Fruit fly (Drosophila melanogaster) whole organism, embryonic: Measurements from ENCODE around the gene NELF-B.
A peak's percentile ranks its signal among the peaks of the same experiment; 100 is the strongest.

Experiments
- Adf1 ChIP-seq: fragments of 200-800 bp; sonication (Bioruptor generic); IDR thresholded peaks from 2 replicates; pipeline ENCODE4 v1.3.6; 2022; ENCODE audit warnings: missing biosample characterization, missing genetic modification characterization
- Asciz ChIP-seq: fragments of 200-800 bp; sonication (Bioruptor generic); optimal IDR thresholded peaks from 2 replicates; lab custom pipeline; 2017; ENCODE audit warnings: missing biosample characterization, mild to moderate bottlenecking, missing genetic modification characterization, missing genetic modification reagents
- Atf6 ChIP-seq: fragments of 200-800 bp; sonication (Bioruptor generic); IDR thresholded peaks from 2 replicates; pipeline ENCODE4 v1.3.6; 2022; ENCODE audit warnings: missing biosample characterization, missing genetic modification characterization
- Bdp1 ChIP-seq: fragments of 200-800 bp; sonication (Bioruptor generic); optimal IDR thresholded peaks from 3 replicates; lab custom pipeline; 2016; ENCODE audit warnings: missing biosample characterization, missing genetic modification characterization
- Bteb2 ChIP-seq: fragments of 200-800 bp; sonication (Bioruptor generic); optimal IDR thresholded peaks from 2 replicates; lab custom pipeline; 2016; ENCODE audit warnings: missing biosample characterization, missing genetic modification characterization
- CG10366 ChIP-seq: fragments of 200-800 bp; sonication (Bioruptor generic); IDR thresholded peaks from 2 replicates; pipeline ENCODE4 v1.3.6; 2022; ENCODE audit warnings: missing biosample characterization, missing genetic modification characterization
- CG10462 ChIP-seq: fragments of 200-800 bp; sonication (Bioruptor generic); optimal IDR thresholded peaks from 2 replicates; lab custom pipeline; 2016; ENCODE audit warnings: missing biosample characterization, missing genetic modification characterization
- CG10979 ChIP-seq: fragments of 200-800 bp; sonication (Bioruptor generic); optimal IDR thresholded peaks from 2 replicates; lab custom pipeline; 2018; ENCODE audit warnings: missing biosample characterization, mild to moderate bottlenecking, missing genetic modification characterization, moderate library complexity
- CG12659 ChIP-seq: fragments of 200-800 bp; sonication (Bioruptor generic); optimal IDR thresholded peaks from 3 replicates; lab custom pipeline; 2017; ENCODE audit warnings: mild to moderate bottlenecking, missing biosample characterization, missing genetic modification reagents, missing genetic modification characterization
- CG14014 ChIP-seq: fragments of 200-800 bp; sonication (Bioruptor generic); IDR thresholded peaks from 2 replicates; pipeline ENCODE4 v1.3.6; 2022; ENCODE audit warnings: missing biosample characterization, missing genetic modification characterization
- CG15073 ChIP-seq: fragments of 200-800 bp; sonication (Bioruptor generic); optimal IDR thresholded peaks from 2 replicates; lab custom pipeline; 2016; ENCODE audit warnings: missing biosample characterization, missing genetic modification characterization
- CG15269 ChIP-seq: fragments of 200-800 bp; sonication (Bioruptor generic); optimal IDR thresholded peaks from 2 replicates; lab custom pipeline; 2018; ENCODE audit warnings: missing biosample characterization, mild to moderate bottlenecking, missing genetic modification characterization, moderate library complexity
- CG15696 ChIP-seq: fragments of 200-800 bp; sonication (Bioruptor generic); optimal IDR thresholded peaks from 2 replicates; lab custom pipeline; 2019; ENCODE audit warnings: missing biosample characterization, mild to moderate bottlenecking, missing genetic modification characterization, moderate library complexity
- CG1603 ChIP-seq: fragments of 200-800 bp; sonication (Bioruptor generic); optimal IDR thresholded peaks from 2 replicates; lab custom pipeline; 2019; ENCODE audit warnings: missing biosample characterization, mild to moderate bottlenecking, missing genetic modification characterization, moderate library complexity
- CG1832 ChIP-seq: fragments of 200-800 bp; sonication (Bioruptor generic); optimal IDR thresholded peaks from 2 replicates; lab custom pipeline; 2017; ENCODE audit warnings: missing biosample characterization, mild to moderate bottlenecking, missing genetic modification characterization, inconsistent platforms
- CG18764 ChIP-seq: fragments of 200-800 bp; sonication (Bioruptor generic); optimal IDR thresholded peaks from 3 replicates; lab custom pipeline; 2016; ENCODE audit warnings: missing biosample characterization, missing genetic modification characterization
- CG31365 ChIP-seq: fragments of 200-800 bp; sonication (Bioruptor generic); optimal IDR thresholded peaks from 2 replicates; lab custom pipeline; 2018; ENCODE audit warnings: missing biosample characterization, mild to moderate bottlenecking, missing genetic modification characterization
- CG33557 ChIP-seq: fragments of 200-800 bp; sonication (Bioruptor generic); optimal IDR thresholded peaks from 2 replicates; lab custom pipeline; 2019; ENCODE audit warnings: missing biosample characterization, mild to moderate bottlenecking, missing genetic modification characterization, moderate library complexity
- CG34376 ChIP-seq: fragments of 200-800 bp; sonication (Bioruptor generic); optimal IDR thresholded peaks from 2 replicates; lab custom pipeline; 2018; ENCODE audit warnings: missing biosample characterization, mild to moderate bottlenecking, missing genetic modification characterization
- CG4360 ChIP-seq: fragments of 200-800 bp; sonication (Bioruptor generic); IDR thresholded peaks from 2 replicates; pipeline ENCODE4 v1.3.6; 2022; ENCODE audit warnings: missing biosample characterization, missing genetic modification characterization
- CG4730 ChIP-seq: fragments of 200-800 bp; sonication (Bioruptor generic); IDR thresholded peaks from 2 replicates; pipeline ENCODE4 v1.3.6; 2022; ENCODE audit warnings: missing biosample characterization, missing genetic modification characterization
- CG5953 ChIP-seq: fragments of 200-800 bp; sonication (Bioruptor generic); IDR thresholded peaks from 2 replicates; pipeline ENCODE4 v1.3.6; 2022; ENCODE audit warnings: missing biosample characterization, missing genetic modification characterization
- Drgx ChIP-seq: fragments of 200-800 bp; sonication (Bioruptor generic); IDR thresholded peaks from 2 replicates; pipeline ENCODE4 v1.3.6; 2022; ENCODE audit warnings: missing biosample characterization, missing genetic modification characterization
- Eip74EF ChIP-seq, 2 experiments: fragments of 200-800 bp in 1 of 2; fragments of >200 bp in 1 of 2; sonication (Bioruptor generic) in 1 of 2; optimal IDR thresholded peaks; 2 replicates each; lab custom pipeline; 2017 to 2019; ENCODE audit warnings: missing biosample characterization in 2 of 2, missing genetic modification characterization in 2 of 2, mild to moderate bottlenecking in 1 of 2, moderate library complexity in 1 of 2
- HmgZ ChIP-seq: fragments of 200-800 bp; sonication (Bioruptor generic); optimal IDR thresholded peaks from 2 replicates; lab custom pipeline; 2018; ENCODE audit warnings: missing biosample characterization, mild to moderate bottlenecking, missing genetic modification characterization
- MBD-R2 ChIP-seq: fragments of 200-800 bp; sonication (Bioruptor generic); IDR thresholded peaks from 2 replicates; pipeline ENCODE4 v1.3.6; 2022; ENCODE audit warnings: missing biosample characterization, missing genetic modification characterization
- Mes4 ChIP-seq: fragments of 200-800 bp; sonication (Bioruptor generic); optimal IDR thresholded peaks from 2 replicates; lab custom pipeline; 2016; ENCODE audit warnings: missing biosample characterization, missing genetic modification characterization
- ab ChIP-seq: fragments of 200-800 bp; sonication (Bioruptor generic); optimal IDR thresholded peaks from 2 replicates; lab custom pipeline; 2016; ENCODE audit warnings: missing biosample characterization, missing genetic modification characterization
- aop ChIP-seq: fragments of 200-800 bp; sonication (Bioruptor generic); IDR thresholded peaks from 2 replicates; pipeline ENCODE4 v1.3.6; 2022; ENCODE audit warnings: missing biosample characterization, missing genetic modification characterization
- btn ChIP-seq: fragments of 200-800 bp; sonication (Bioruptor generic); optimal IDR thresholded peaks from 2 replicates; lab custom pipeline; 2016; ENCODE audit warnings: missing biosample characterization, missing genetic modification characterization
- cad ChIP-seq: fragments of >200 bp; optimal IDR thresholded peaks from 2 replicates; lab custom pipeline; 2017; ENCODE audit warnings: missing biosample characterization, missing genetic modification characterization
- cas ChIP-seq: fragments of 200-800 bp; sonication (Bioruptor generic); IDR thresholded peaks from 2 replicates; pipeline ENCODE4 v1.3.6; 2022; ENCODE audit warnings: missing biosample characterization, missing genetic modification characterization
- chm ChIP-seq: fragments of 200-800 bp; sonication (Bioruptor generic); IDR thresholded peaks from 2 replicates; pipeline ENCODE4 v1.3.6; 2022; ENCODE audit warnings: missing biosample characterization, missing genetic modification characterization
- dan ChIP-seq: fragments of 200-800 bp; sonication (Bioruptor generic); IDR thresholded peaks from 2 replicates; pipeline ENCODE4 v1.3.6; 2022; ENCODE audit warnings: missing biosample characterization, missing genetic modification characterization
- dpn ChIP-seq, 2 experiments: fragments of 200-800 bp; sonication (Bioruptor generic); optimal IDR thresholded peaks; 3 replicates each; lab custom pipeline; 2016; ENCODE audit warnings: missing biosample characterization in 2 of 2, missing genetic modification characterization in 2 of 2
- fu2 ChIP-seq: fragments of 200-800 bp; sonication (Bioruptor generic); optimal IDR thresholded peaks from 2 replicates; lab custom pipeline; 2016; ENCODE audit warnings: missing biosample characterization, missing genetic modification characterization
- gfzf ChIP-seq: fragments of 200-800 bp; sonication (Bioruptor generic); optimal IDR thresholded peaks from 2 replicates; lab custom pipeline; 2016; ENCODE audit warnings: missing biosample characterization, mild to moderate bottlenecking, missing genetic modification characterization, moderate library complexity
- hth ChIP-seq: fragments of >200 bp; optimal IDR thresholded peaks from 2 replicates; lab custom pipeline; 2017; ENCODE audit warnings: inconsistent platforms
- kah ChIP-seq: fragments of 200-800 bp; sonication (Bioruptor generic); optimal IDR thresholded peaks from 2 replicates; lab custom pipeline; 2018; ENCODE audit warnings: missing biosample characterization, mild to moderate bottlenecking, missing genetic modification characterization
- lmd ChIP-seq: fragments of 200-800 bp; sonication (Bioruptor generic); IDR thresholded peaks from 2 replicates; pipeline ENCODE4 v1.3.6; 2022; ENCODE audit warnings: missing biosample characterization, missing genetic modification characterization
- maf-S ChIP-seq: fragments of 200-800 bp; sonication (Bioruptor generic); optimal IDR thresholded peaks from 2 replicates; lab custom pipeline; 2016; ENCODE audit warnings: missing biosample characterization, missing genetic modification characterization
- prd ChIP-seq, 3 experiments: fragments of >200 bp in 2 of 3; fragments of 200-800 bp in 1 of 3; sonication (Bioruptor generic) in 1 of 3; optimal IDR thresholded peaks in 2 of 3; IDR thresholded peaks in 1 of 3; 2 replicates in 2 of 3; 3 replicates in 1 of 3; pipeline versions ENCODE4 v1.3.6 to Lab custom; 2017 to 2022; ENCODE audit warnings: missing biosample characterization in 1 of 3, missing genetic modification characterization in 1 of 3
- psq ChIP-seq: fragments of 200-800 bp; sonication (Bioruptor generic); optimal IDR thresholded peaks from 2 replicates; lab custom pipeline; 2017; ENCODE audit warnings: missing biosample characterization, missing genetic modification characterization
- scrt ChIP-seq: fragments of 200-800 bp; sonication (Bioruptor generic); optimal IDR thresholded peaks from 2 replicates; lab custom pipeline; 2018; ENCODE audit warnings: missing biosample characterization, mild to moderate bottlenecking, missing genetic modification characterization, moderate library complexity
- slou ChIP-seq: fragments of 200-800 bp; sonication (Bioruptor generic); optimal IDR thresholded peaks from 3 replicates; lab custom pipeline; 2016; ENCODE audit warnings: missing biosample characterization, missing genetic modification characterization
- sob ChIP-seq: fragments of 200-800 bp; sonication (Bioruptor generic); IDR thresholded peaks from 2 replicates; pipeline ENCODE4 v1.3.6; 2022; ENCODE audit warnings: missing biosample characterization, missing genetic modification characterization
- sr ChIP-seq: fragments of 200-800 bp; sonication (Bioruptor generic); IDR thresholded peaks from 3 replicates; pipeline ENCODE4 v1.3.6; 2022; ENCODE audit warnings: missing biosample characterization, missing genetic modification characterization
- ssp ChIP-seq: fragments of 200-800 bp; sonication (Bioruptor generic); IDR thresholded peaks from 2 replicates; pipeline ENCODE4 v1.3.6; 2022; ENCODE audit warnings: missing biosample characterization, missing genetic modification characterization
- toy ChIP-seq: fragments of 200-800 bp; sonication (Bioruptor generic); IDR thresholded peaks from 2 replicates; pipeline ENCODE4 v1.3.6; 2022; ENCODE audit warnings: missing biosample characterization, missing genetic modification characterization
- z ChIP-seq: fragments of 200-800 bp; sonication (Bioruptor generic); IDR thresholded peaks from 3 replicates; pipeline ENCODE4 v1.3.6; 2022; ENCODE audit warnings: missing biosample characterization, missing genetic modification characterization
- zen ChIP-seq: fragments of 200-800 bp; sonication (Bioruptor generic); optimal IDR thresholded peaks from 3 replicates; lab custom pipeline; 2018; ENCODE audit warnings: missing biosample characterization, mild to moderate bottlenecking, missing genetic modification characterization, moderate library complexity

Gene NELF-B

dm6 chrX:7710439-7711154, 17.6 kb downstream of the NELF-B start (continued):
- no peak for TF ChIP-seq Bdp1
- TF ChIP-seq scrt (GFP tag; lab: Kevin White, UChicago), result no peak
- peak; percentile 5 for TF ChIP-seq CG18764 (GFP tag; lab: Kevin White, UChicago)
- TF ChIP-seq cad (GFP tag; lab: Kevin White, UChicago), result no peak
- TF ChIP-seq chm (GFP tag; lab: Robert Waterston, UW), result no peak
- no peak for TF ChIP-seq Bteb2 (GFP tag; lab: Kevin White, UChicago)
- TF ChIP-seq toy (GFP tag; lab: Robert Waterston, UW), result no peak
- no peak for TF ChIP-seq MBD-R2 (GFP tag; lab: Robert Waterston, UW)
- no peak for TF ChIP-seq Atf6
- TF ChIP-seq dpn (GFP tag; optimal IDR thresholded peaks at IDR 0.05; lab: Kevin White, UChicago), result peak; percentile 17 to 30
- no peak for TF ChIP-seq ssp (GFP tag; lab: Robert Waterston, UW)
- peak; percentile 45 for TF ChIP-seq CG10462 (GFP tag; lab: Kevin White, UChicago)
- peak; percentile 36 for TF ChIP-seq gfzf
- TF ChIP-seq HmgZ (tag; lab: Kevin White, UChicago), result peak; percentile 41
- no peak for TF ChIP-seq hth (lab: Kevin White, UChicago)
- no peak for TF ChIP-seq CG5953 (GFP tag; lab: Robert Waterston, UW)
- TF ChIP-seq CG15073 (GFP tag; lab: Kevin White, UChicago), result no peak
- TF ChIP-seq zen (tag; lab: Kevin White, UChicago), result peak; percentile 6
- TF ChIP-seq prd (optimal IDR thresholded peaks at IDR 0.05; lab: Kevin White, UChicago), result no peak
- peak; percentile 41; the same call in 2 of the 3 replicates for TF ChIP-seq prd (GFP tag; IDR thresholded peaks at IDR 0.05; lab: Robert Waterston, UW)
- no peak for TF ChIP-seq sob (GFP tag; lab: Robert Waterston, UW)
- TF ChIP-seq CG4730, result no peak
- 0 out of 2 replicates have a peak, but pooled peaks have one; percentile 7 for TF ChIP-seq CG4360
- TF ChIP-seq ab (GFP tag; lab: Kevin White, UChicago), result no peak
- no peak for TF ChIP-seq kah (GFP tag; lab: Kevin White, UChicago)
- no peak for TF ChIP-seq Mes4 (GFP tag; lab: Kevin White, UChicago)
- TF ChIP-seq CG33557, result no peak
- no peak for TF ChIP-seq lmd (GFP tag; lab: Robert Waterston, UW)
- TF ChIP-seq aop (GFP tag; lab: Robert Waterston, UW), result no peak
- TF ChIP-seq CG12659 (GFP tag; lab: Kevin White, UChicago), result peak; percentile 4
- TF ChIP-seq CG31365 (tag; lab: Kevin White, UChicago), result peak; percentile 26
- TF ChIP-seq CG10366 (GFP tag; lab: Robert Waterston, UW), result peak; percentile 13; the same call in 1 of the 2 replicates
- no peak for TF ChIP-seq CG15269 (tag; lab: Kevin White, UChicago)
- peak; percentile 32 for TF ChIP-seq CG15696 (tag; lab: Kevin White, UChicago)
- no peak for TF ChIP-seq slou (GFP tag; lab: Kevin White, UChicago)
- no peak for TF ChIP-seq cas
- no peak for TF ChIP-seq CG1832 (GFP tag; lab: Kevin White, UChicago)
- TF ChIP-seq fu2 (GFP tag; lab: Kevin White, UChicago), result no peak
- peak; percentile 35 for TF ChIP-seq CG10979 (tag; lab: Kevin White, UChicago)
- no peak for TF ChIP-seq dan (GFP tag; lab: Robert Waterston, UW)
- no peak for TF ChIP-seq sr (GFP tag; lab: Robert Waterston, UW)
- TF ChIP-seq maf-S (GFP tag; lab: Kevin White, UChicago), result no peak
- no peak for TF ChIP-seq CG34376 (GFP tag; lab: Kevin White, UChicago)
- no peak for TF ChIP-seq Eip74EF (GFP tag; optimal IDR thresholded peaks at IDR 0.05; lab: Kevin White, UChicago)
- TF ChIP-seq Asciz, result no peak
- no peak for TF ChIP-seq psq
- TF ChIP-seq Drgx (GFP tag; lab: Robert Waterston, UW), result peak; percentile 22; the same call in 1 of the 2 replicates
- TF ChIP-seq z (GFP tag; lab: Robert Waterston, UW), result no peak
- TF ChIP-seq CG14014, result no peak
- TF ChIP-seq CG1603, result peak; percentile 77
- no peak for TF ChIP-seq btn (GFP tag; lab: Kevin White, UChicago)
- TF ChIP-seq Adf1 (GFP tag; lab: Robert Waterston, UW), result no peak; the same call in 1 of the 2 replicates
